Worm (Caenorhabditis elegans): ENCODE results near the gene C45G9.14.

The C45G9.14 gene

DNA sequence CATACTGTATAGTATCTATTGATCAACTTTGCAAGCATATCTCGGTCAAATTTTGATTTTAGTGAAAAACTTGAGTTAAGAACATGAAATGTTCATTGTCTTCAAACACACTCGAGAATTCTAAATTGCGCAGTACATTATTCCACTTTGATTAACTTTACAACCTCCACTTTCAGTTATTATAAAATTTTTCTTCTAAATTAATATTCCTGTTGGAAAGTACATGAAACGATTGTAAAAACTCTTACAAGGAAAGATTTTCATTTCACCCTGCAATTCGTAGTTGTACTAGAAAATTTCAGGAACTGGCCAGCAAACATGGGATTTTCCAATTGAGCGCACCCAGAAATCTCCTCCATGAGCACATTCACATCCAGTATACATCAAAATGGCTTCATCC, at the start of gene C45G9.14:
Gene C45G9.14 (plus strand): TSS at position 301 of the 400 bp plus-strand sequence.
- no peak for TF ChIP-seq flt-1 (GFP tag; IDR thresholded peaks at IDR 0.05)
- no peak for TF ChIP-seq ceh-36 (tag; optimal IDR thresholded peaks at IDR 0.05)
- TF ChIP-seq hmbx-1 (tag; optimal IDR thresholded peaks at IDR 0.05) = no peak
- TF ChIP-seq hnd-1 (tag; optimal IDR thresholded peaks at IDR 0.05) = no peak
- no peak for TF ChIP-seq aly-1 (tag; optimal IDR thresholded peaks at IDR 0.05)
- no peak for TF ChIP-seq ama-1 (optimal IDR thresholded peaks at IDR 0.05)
- TF ChIP-seq hmg-4 (GFP tag; optimal IDR thresholded peaks at IDR 0.05) = no peak
- no peak for TF ChIP-seq tbx-37 (GFP tag; conservative IDR thresholded peaks at IDR 0.05)
- TF ChIP-seq B0310.2 (tag; optimal IDR thresholded peaks at IDR 0.05) = no peak
- TF ChIP-seq pes-1 (GFP tag; IDR thresholded peaks at IDR 0.05) = no peak
- no peak for TF ChIP-seq sea-1 (GFP tag; conservative IDR thresholded peaks at IDR 0.05)
- no peak for TF ChIP-seq scrt-1 (GFP tag; IDR thresholded peaks at IDR 0.05)

DNA sequence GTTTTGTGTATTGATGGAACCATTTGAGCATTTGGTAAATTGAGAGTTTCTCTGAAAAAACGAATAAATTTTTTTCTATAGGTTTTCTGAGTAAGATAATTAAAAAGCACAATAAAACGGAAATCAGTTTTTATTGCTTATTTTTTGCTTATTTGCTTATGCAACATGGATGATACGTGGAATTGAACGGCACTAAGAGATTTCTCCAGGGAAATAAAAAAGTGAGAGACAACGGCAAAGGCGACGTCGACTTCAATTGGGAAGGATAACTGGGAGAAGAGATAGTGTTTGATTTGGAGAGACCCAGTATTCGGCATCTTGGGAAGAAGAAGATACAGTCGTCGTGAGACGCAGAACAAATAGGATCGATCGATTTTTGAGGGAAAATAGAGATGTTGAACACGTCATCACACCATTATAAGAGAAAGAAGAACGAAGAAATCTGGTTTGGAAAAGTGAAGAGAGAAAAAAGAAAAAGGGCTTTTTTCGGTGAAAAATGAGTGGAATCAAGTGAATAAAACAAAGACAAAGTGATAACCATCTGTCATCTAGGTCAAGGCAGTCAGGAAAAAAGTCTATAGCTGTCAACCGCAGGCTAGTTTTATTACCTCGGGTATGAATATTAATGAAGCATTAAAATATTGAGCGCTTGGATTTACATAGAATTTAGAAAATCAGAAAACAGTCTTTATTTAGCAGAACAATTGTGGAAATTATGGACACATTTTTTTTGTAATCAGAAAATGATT, 46.5 kb upstream of the C45G9.14 start, which contains the start of gene tmem-131:
Gene tmem-131 (minus strand): TSS at position 51 of the 749 bp plus-strand sequence.
- TF ChIP-seq pes-1 (GFP tag; IDR thresholded peaks at IDR 0.05) = no peak
- no peak for TF ChIP-seq aly-1 (tag; optimal IDR thresholded peaks at IDR 0.05)
- no peak for TF ChIP-seq hnd-1 (tag; optimal IDR thresholded peaks at IDR 0.05)
- TF ChIP-seq tbx-37 (GFP tag; conservative IDR thresholded peaks at IDR 0.05) = no peak
- no peak for TF ChIP-seq ceh-13 (GFP tag; optimal IDR thresholded peaks at IDR 0.05)

DNA sequence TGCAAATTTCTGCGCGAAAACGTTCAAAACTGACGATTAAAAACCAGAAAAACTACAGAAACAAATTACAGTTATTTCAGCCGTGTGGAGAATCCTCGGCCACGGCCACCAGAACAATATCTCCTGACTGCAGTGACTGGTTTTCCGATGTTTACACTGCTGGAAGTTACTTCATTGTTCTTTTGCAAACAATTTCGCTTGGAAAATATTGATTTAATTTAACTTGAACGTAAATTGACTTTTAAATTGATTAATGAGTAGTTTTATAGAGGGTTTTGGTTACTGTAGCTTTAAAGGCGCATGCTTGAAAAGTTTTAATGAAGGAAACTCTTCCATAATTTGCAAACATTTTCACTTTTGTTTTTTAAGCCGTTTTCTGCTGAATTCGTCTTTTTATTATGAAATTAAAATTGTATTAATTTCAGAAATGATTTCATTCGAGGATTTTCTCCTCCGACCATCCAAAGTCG, 45.8 kb upstream of the C45G9.14 start, which contains the start of gene smcr-8:
Gene smcr-8 (plus strand): TSS at position 420 of the 470 bp plus-strand sequence.
- TF ChIP-seq scrt-1 (GFP tag; IDR thresholded peaks at IDR 0.05) (no peak), ceh-13 (GFP tag; optimal IDR thresholded peaks at IDR 0.05) (no peak)

DNA sequence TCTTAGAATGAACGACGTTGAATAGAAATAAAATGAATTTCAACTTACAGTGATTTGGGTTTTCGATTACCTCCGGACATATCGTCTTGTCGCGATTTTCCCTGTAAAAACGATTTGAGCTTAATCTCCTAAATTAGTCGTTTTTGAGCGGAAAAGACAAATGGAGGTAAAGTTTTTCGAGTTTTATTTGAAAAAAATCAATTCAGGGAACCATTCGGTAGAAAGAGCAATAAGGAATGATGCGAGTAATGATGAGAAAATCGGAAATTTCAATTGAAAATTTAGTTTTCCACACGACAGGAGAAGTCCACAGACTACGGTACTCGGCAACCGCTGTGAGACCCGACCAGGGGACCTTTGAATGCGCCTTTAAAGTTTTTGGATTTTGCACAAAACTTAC, 42.6 kb upstream of the C45G9.14 start, which contains the start of gene R144.10:
Gene R144.10 (minus strand): TSS at position 101 of the 400 bp plus-strand sequence.
- no peak for TF ChIP-seq ama-1 (optimal IDR thresholded peaks at IDR 0.05)
- TF ChIP-seq ets-7 (tag; optimal IDR thresholded peaks at IDR 0.05) = no peak
- no peak for TF ChIP-seq tbx-11 (GFP tag; IDR thresholded peaks at IDR 0.05)
- TF ChIP-seq tra-4 (tag; optimal IDR thresholded peaks at IDR 0.05) = no peak
- no peak for TF ChIP-seq B0310.2 (tag; optimal IDR thresholded peaks at IDR 0.05)
- no peak for TF ChIP-seq flt-1 (GFP tag; IDR thresholded peaks at IDR 0.05)
- no peak for TF ChIP-seq hmg-4 (GFP tag; optimal IDR thresholded peaks at IDR 0.05)
- no peak for TF ChIP-seq ceh-36 (tag; optimal IDR thresholded peaks at IDR 0.05)
- no peak for TF ChIP-seq sea-1 (GFP tag; conservative IDR thresholded peaks at IDR 0.05)
- TF ChIP-seq scrt-1 (GFP tag; IDR thresholded peaks at IDR 0.05) = no peak
- no peak for TF ChIP-seq tbx-37 (GFP tag; conservative IDR thresholded peaks at IDR 0.05)
- no peak for TF ChIP-seq pes-1 (GFP tag; IDR thresholded peaks at IDR 0.05)
- no peak for TF ChIP-seq ceh-13 (GFP tag; optimal IDR thresholded peaks at IDR 0.05)
- TF ChIP-seq hmbx-1 (tag; optimal IDR thresholded peaks at IDR 0.05) = no peak
- no peak for TF ChIP-seq hnd-1 (tag; optimal IDR thresholded peaks at IDR 0.05)
- TF ChIP-seq aly-1 (tag; optimal IDR thresholded peaks at IDR 0.05) = no peak
- TF ChIP-seq F13C5.2 (tag; optimal IDR thresholded peaks at IDR 0.05) = no peak

DNA sequence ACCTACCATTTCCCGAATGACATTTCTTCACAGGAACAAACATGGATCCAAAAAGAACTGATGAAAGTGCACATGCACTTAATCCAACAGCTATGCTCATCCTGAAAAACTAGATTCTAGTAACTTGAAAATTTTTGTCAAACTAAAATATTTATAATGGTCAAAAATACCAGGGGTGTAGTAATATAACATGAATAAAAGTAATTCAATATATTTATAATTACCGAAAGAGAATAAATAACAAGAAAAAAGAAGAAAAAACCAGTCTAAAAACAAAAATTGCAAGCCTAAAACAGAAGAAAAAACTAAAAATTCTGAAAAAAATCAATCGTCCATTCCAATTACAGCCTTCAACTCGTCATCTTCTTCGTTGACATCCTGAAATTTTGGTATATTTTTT, 40.2 kb upstream of the C45G9.14 start, which contains the start of gene R144.6:
Gene R144.6 (minus strand): TSS at position 101 of the 400 bp plus-strand sequence.
- TF ChIP-seq B0310.2 (tag; optimal IDR thresholded peaks at IDR 0.05) (no peak), hmbx-1 (tag; optimal IDR thresholded peaks at IDR 0.05) (no peak), aly-1 (tag; optimal IDR thresholded peaks at IDR 0.05) (no peak), tra-4 (tag; optimal IDR thresholded peaks at IDR 0.05) (no peak), ama-1 (optimal IDR thresholded peaks at IDR 0.05) (no peak), scrt-1 (GFP tag; IDR thresholded peaks at IDR 0.05) (no peak), ceh-36 (tag; optimal IDR thresholded peaks at IDR 0.05) (no peak), hnd-1 (tag; optimal IDR thresholded peaks at IDR 0.05) (no peak), tbx-37 (GFP tag; conservative IDR thresholded peaks at IDR 0.05) (no peak), sea-1 (GFP tag; conservative IDR thresholded peaks at IDR 0.05) (no peak), hmg-4 (GFP tag; optimal IDR thresholded peaks at IDR 0.05) (no peak)

DNA sequence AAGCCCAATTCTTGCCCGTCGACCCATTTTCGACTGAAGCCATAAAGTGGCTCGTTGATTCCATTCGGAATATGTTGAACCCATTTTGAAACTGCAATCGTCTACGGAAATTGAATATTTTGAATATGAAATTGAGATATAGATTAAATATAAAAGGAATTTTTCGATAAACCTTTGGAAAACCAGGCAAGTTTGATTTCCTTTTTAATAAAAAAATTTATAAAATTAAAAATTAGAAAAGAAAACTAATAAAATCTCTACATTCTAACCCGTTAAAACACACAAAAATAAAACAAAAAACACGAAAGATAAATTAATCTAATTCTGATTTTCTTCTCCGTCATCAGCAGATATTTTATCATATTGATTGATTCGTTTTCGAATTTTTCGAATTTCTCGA, 37.9 kb upstream of the C45G9.14 start, which contains the start of gene R144.12:
Gene R144.12 (minus strand): TSS at position 101 of the 400 bp plus-strand sequence.
- TF ChIP-seq ceh-36 (tag; optimal IDR thresholded peaks at IDR 0.05) (no peak), pes-1 (GFP tag; IDR thresholded peaks at IDR 0.05) (no peak), tbx-11 (GFP tag; IDR thresholded peaks at IDR 0.05) (no peak), hnd-1 (tag; optimal IDR thresholded peaks at IDR 0.05) (no peak), hmbx-1 (tag; optimal IDR thresholded peaks at IDR 0.05) (no peak), ceh-13 (GFP tag; optimal IDR thresholded peaks at IDR 0.05) (no peak), B0310.2 (tag; optimal IDR thresholded peaks at IDR 0.05) (no peak), scrt-1 (GFP tag; IDR thresholded peaks at IDR 0.05) (no peak), tbx-37 (GFP tag; conservative IDR thresholded peaks at IDR 0.05) (no peak), ets-7 (tag; optimal IDR thresholded peaks at IDR 0.05) (no peak), sea-1 (GFP tag; conservative IDR thresholded peaks at IDR 0.05) (no peak), flt-1 (GFP tag; IDR thresholded peaks at IDR 0.05) (no peak), tra-4 (tag; optimal IDR thresholded peaks at IDR 0.05) (no peak), ama-1 (optimal IDR thresholded peaks at IDR 0.05) (no peak), aly-1 (tag; optimal IDR thresholded peaks at IDR 0.05) (no peak), hmg-4 (GFP tag; optimal IDR thresholded peaks at IDR 0.05) (no peak), F13C5.2 (tag; optimal IDR thresholded peaks at IDR 0.05) (no peak)

DNA sequence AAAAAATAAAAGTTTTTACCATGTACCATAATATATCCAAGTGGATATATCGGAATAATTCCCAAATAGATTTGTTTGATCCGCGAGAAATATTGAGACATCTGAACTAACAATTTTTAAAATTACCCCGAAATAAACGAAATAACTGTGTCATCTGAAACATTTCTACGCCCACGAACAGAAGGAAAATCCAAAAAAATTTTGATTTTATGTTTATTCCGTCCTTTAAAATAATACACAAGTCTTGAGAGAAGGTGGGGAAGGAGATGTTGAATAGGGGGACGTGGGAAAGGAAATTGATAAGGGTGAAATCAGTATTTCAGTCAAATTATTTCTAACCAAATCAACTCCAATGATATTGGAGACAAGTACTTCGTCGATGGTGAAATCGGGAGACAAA, 36.1 kb upstream of the C45G9.14 start, which contains the start of gene R144.11:
Gene R144.11 (minus strand): TSS at position 101 of the 400 bp plus-strand sequence.
- TF ChIP-seq hmg-4 (GFP tag; optimal IDR thresholded peaks at IDR 0.05) = no peak
- no peak for TF ChIP-seq scrt-1 (GFP tag; IDR thresholded peaks at IDR 0.05)
- no peak for TF ChIP-seq aly-1 (tag; optimal IDR thresholded peaks at IDR 0.05)
- no peak for TF ChIP-seq tbx-37 (GFP tag; conservative IDR thresholded peaks at IDR 0.05)
- no peak for TF ChIP-seq ets-7 (tag; optimal IDR thresholded peaks at IDR 0.05)
- TF ChIP-seq hnd-1 (tag; optimal IDR thresholded peaks at IDR 0.05) = no peak
- no peak for TF ChIP-seq B0310.2 (tag; optimal IDR thresholded peaks at IDR 0.05)
- no peak for TF ChIP-seq ceh-13 (GFP tag; optimal IDR thresholded peaks at IDR 0.05)

Data from whole organism, early embryonic.